Fruit fly (Drosophila melanogaster) whole organism, embryonic: Measurements from ENCODE around the gene Eip63E.

ENCODE experiments used
- CG10654 ChIP-seq: fragments of 200-800 bp; sonication (Bioruptor generic); optimal IDR thresholded peaks from 2 replicates; lab custom pipeline; 2016; ENCODE audit warnings: missing biosample characterization, missing genetic modification characterization
- CG10979 ChIP-seq: fragments of 200-800 bp; sonication (Bioruptor generic); optimal IDR thresholded peaks from 2 replicates; lab custom pipeline; 2018; ENCODE audit warnings: missing biosample characterization, mild to moderate bottlenecking, missing genetic modification characterization, moderate library complexity
- CG11247 ChIP-seq: fragments of 200-800 bp; sonication (Bioruptor generic); IDR thresholded peaks from 2 replicates; pipeline ENCODE4 v1.3.6; 2022; ENCODE audit warnings: missing biosample characterization, missing genetic modification characterization
- CG11696 ChIP-seq: fragments of 200-800 bp; sonication (Bioruptor generic); IDR thresholded peaks from 2 replicates; pipeline ENCODE4 v1.3.6; 2022; ENCODE audit warnings: missing biosample characterization, missing genetic modification characterization
- CG12659 ChIP-seq: fragments of 200-800 bp; sonication (Bioruptor generic); optimal IDR thresholded peaks from 3 replicates; lab custom pipeline; 2017; ENCODE audit warnings: mild to moderate bottlenecking, missing biosample characterization, missing genetic modification reagents, missing genetic modification characterization
- CG13287 ChIP-seq: fragments of 200-800 bp; sonication (Bioruptor generic); IDR thresholded peaks from 2 replicates; pipeline ENCODE4 v1.3.6; 2022; ENCODE audit warnings: missing biosample characterization, missing genetic modification characterization; ENCODE audit not compliant: partially characterized antibody
- CG16813 ChIP-seq: fragments of 200-800 bp; sonication (Bioruptor generic); IDR thresholded peaks from 3 replicates; pipeline ENCODE4 v1.3.6; 2022; ENCODE audit warnings: missing biosample characterization, missing genetic modification characterization; ENCODE audit not compliant: partially characterized antibody
- CG17186 ChIP-seq: fragments of 200-800 bp; sonication (Bioruptor generic); optimal IDR thresholded peaks from 3 replicates; lab custom pipeline; 2017; ENCODE audit warnings: missing biosample characterization, missing genetic modification reagents, missing genetic modification characterization
- CG2678 ChIP-seq: fragments of 200-800 bp; sonication (Bioruptor generic); optimal IDR thresholded peaks from 3 replicates; lab custom pipeline; 2019; ENCODE audit warnings: missing biosample characterization, mild to moderate bottlenecking, missing genetic modification characterization, moderate library complexity
- CG30403 ChIP-seq: fragments of 200-800 bp; sonication (Bioruptor generic); optimal IDR thresholded peaks from 3 replicates; lab custom pipeline; 2016; ENCODE audit warnings: missing biosample characterization, missing genetic modification characterization
- CG31388 ChIP-seq: fragments of 200-800 bp; sonication (Bioruptor generic); optimal IDR thresholded peaks from 2 replicates; lab custom pipeline; 2016; ENCODE audit warnings: missing biosample characterization, missing genetic modification characterization
- CG33557 ChIP-seq: fragments of 200-800 bp; sonication (Bioruptor generic); optimal IDR thresholded peaks from 2 replicates; lab custom pipeline; 2019; ENCODE audit warnings: missing biosample characterization, mild to moderate bottlenecking, missing genetic modification characterization, moderate library complexity
- CG4404 ChIP-seq: fragments of 200-800 bp; sonication (Bioruptor generic); IDR thresholded peaks from 2 replicates; pipeline ENCODE4 v1.3.6; 2022; ENCODE audit warnings: missing biosample characterization, missing genetic modification characterization
- CG4617 ChIP-seq: fragments of 200-800 bp; sonication (Bioruptor generic); optimal IDR thresholded peaks from 3 replicates; lab custom pipeline; 2016; ENCODE audit warnings: missing biosample characterization, missing genetic modification characterization, borderline replicate concordance
- CG4730 ChIP-seq: fragments of 200-800 bp; sonication (Bioruptor generic); IDR thresholded peaks from 2 replicates; pipeline ENCODE4 v1.3.6; 2022; ENCODE audit warnings: missing biosample characterization, missing genetic modification characterization
- CG8281 ChIP-seq: fragments of 200-800 bp; sonication (Bioruptor generic); optimal IDR thresholded peaks from 2 replicates; lab custom pipeline; 2018; ENCODE audit warnings: missing biosample characterization, mild to moderate bottlenecking, missing genetic modification characterization, moderate library complexity
- CG8388 ChIP-seq: fragments of 200-800 bp; sonication (Bioruptor generic); optimal IDR thresholded peaks from 2 replicates; lab custom pipeline; 2019; ENCODE audit warnings: missing biosample characterization, mild to moderate bottlenecking, missing genetic modification characterization, moderate library complexity
- Deaf1 ChIP-seq: fragments of 200-800 bp; optimal IDR thresholded peaks from 3 replicates; lab custom pipeline; 2019; ENCODE audit warnings: missing biosample characterization, mild to moderate bottlenecking, missing genetic modification characterization, moderate library complexity
- Dip2 ChIP-seq: fragments of 200-800 bp; sonication (Bioruptor generic); IDR thresholded peaks from 2 replicates; pipeline ENCODE4 v1.3.6; 2022; ENCODE audit warnings: missing biosample characterization, missing genetic modification characterization
- E2f2 ChIP-seq: fragments of 200-800 bp; sonication (Bioruptor generic); IDR thresholded peaks from 2 replicates; pipeline ENCODE4 v1.3.6; 2022; ENCODE audit warnings: missing biosample characterization, missing genetic modification characterization
- Ets97D ChIP-seq: fragments of 200-800 bp; sonication (Bioruptor generic); optimal IDR thresholded peaks from 3 replicates; lab custom pipeline; 2016; ENCODE audit warnings: missing biosample characterization, missing genetic modification characterization
- HLH4C ChIP-seq: fragments of 200-800 bp; sonication (Bioruptor generic); IDR thresholded peaks from 3 replicates; pipeline ENCODE4 v1.3.6; 2022; ENCODE audit warnings: missing biosample characterization, missing genetic modification characterization; ENCODE audit not compliant: partially characterized antibody
- HmgD ChIP-seq: fragments of 200-800 bp; sonication (Bioruptor generic); optimal IDR thresholded peaks from 3 replicates; lab custom pipeline; 2016; ENCODE audit warnings: missing biosample characterization, missing genetic modification characterization
- Lpt ChIP-seq: fragments of >200 bp; optimal IDR thresholded peaks from 2 replicates; lab custom pipeline; 2018; ENCODE audit warnings: missing biosample characterization, missing genetic modification characterization
- MTF-1 ChIP-seq: fragments of 200-800 bp; sonication (Bioruptor generic); optimal IDR thresholded peaks from 2 replicates; lab custom pipeline; 2018; ENCODE audit warnings: missing biosample characterization, mild to moderate bottlenecking, missing genetic modification characterization, borderline replicate concordance
- Mes4 ChIP-seq: fragments of 200-800 bp; sonication (Bioruptor generic); optimal IDR thresholded peaks from 2 replicates; lab custom pipeline; 2016; ENCODE audit warnings: missing biosample characterization, missing genetic modification characterization
- Mrtf ChIP-seq: fragments of 200-800 bp; sonication (Bioruptor generic); IDR thresholded peaks from 3 replicates; pipeline ENCODE4 v1.3.6; 2022; ENCODE audit warnings: missing biosample characterization, missing genetic modification characterization
- NC2β ChIP-seq: fragments of 200-800 bp; sonication (Bioruptor generic); optimal IDR thresholded peaks from 2 replicates; lab custom pipeline; 2016; ENCODE audit warnings: missing biosample characterization, missing genetic modification characterization
- Neu2 ChIP-seq: fragments of 200-800 bp; sonication (Bioruptor generic); optimal IDR thresholded peaks from 3 replicates; lab custom pipeline; 2016; ENCODE audit warnings: missing biosample characterization, missing genetic modification characterization, borderline replicate concordance
- Oli ChIP-seq: fragments of 200-800 bp; sonication (Bioruptor generic); optimal IDR thresholded peaks from 2 replicates; lab custom pipeline; 2018; ENCODE audit warnings: missing biosample characterization, mild to moderate bottlenecking, missing genetic modification characterization, moderate library complexity
- Rx ChIP-seq: fragments of 200-800 bp; sonication (Bioruptor generic); IDR thresholded peaks from 2 replicates; pipeline ENCODE4 v1.3.6; 2022; ENCODE audit warnings: missing biosample characterization, missing genetic modification characterization
- Sox100B ChIP-seq: fragments of 200-800 bp; sonication (Bioruptor generic); optimal IDR thresholded peaks from 3 replicates; lab custom pipeline; 2018; ENCODE audit warnings: missing biosample characterization, mild to moderate bottlenecking, missing genetic modification characterization
- ash1 ChIP-seq: fragments of 200-800 bp; sonication (Bioruptor generic); optimal IDR thresholded peaks from 2 replicates; lab custom pipeline; 2018; ENCODE audit warnings: missing biosample characterization, mild to moderate bottlenecking, missing genetic modification characterization
- bcd ChIP-seq: fragments of 200-800 bp; sonication (Bioruptor generic); optimal IDR thresholded peaks from 2 replicates; lab custom pipeline; 2017; ENCODE audit warnings: missing biosample characterization, mild to moderate bottlenecking, missing genetic modification characterization
- cad ChIP-seq: fragments of >200 bp; optimal IDR thresholded peaks from 2 replicates; lab custom pipeline; 2017; ENCODE audit warnings: missing biosample characterization, missing genetic modification characterization
- cas ChIP-seq: fragments of 200-800 bp; sonication (Bioruptor generic); IDR thresholded peaks from 2 replicates; pipeline ENCODE4 v1.3.6; 2022; ENCODE audit warnings: missing biosample characterization, missing genetic modification characterization
- caup ChIP-seq: fragments of 200-800 bp; sonication (Bioruptor generic); optimal IDR thresholded peaks from 3 replicates; lab custom pipeline; 2017; ENCODE audit warnings: missing biosample characterization, mild to moderate bottlenecking, missing genetic modification characterization, moderate library complexity; ENCODE audit not compliant: severe bottlenecking
- chif ChIP-seq, 2 experiments: fragments of 200-800 bp; sonication (Bioruptor generic); optimal IDR thresholded peaks; 3 replicates each; lab custom pipeline; 2016; ENCODE audit warnings: missing biosample characterization in 2 of 2, missing genetic modification characterization in 2 of 2
- chinmo ChIP-seq: fragments of 200-800 bp; sonication (Bioruptor generic); IDR thresholded peaks from 4 replicates; pipeline ENCODE4 v1.3.6; 2022; ENCODE audit warnings: missing biosample characterization, missing genetic modification characterization; ENCODE audit not compliant: partially characterized antibody
- crp ChIP-seq, 2 experiments: fragments of 200-800 bp; sonication (Bioruptor generic); optimal IDR thresholded peaks; 2 replicates in 1 of 2; 3 replicates in 1 of 2; lab custom pipeline; 2017; ENCODE audit warnings: missing biosample characterization in 2 of 2, missing genetic modification characterization in 2 of 2, mild to moderate bottlenecking in 1 of 2, moderate library complexity in 1 of 2
- eyg ChIP-seq: fragments of 200-800 bp; sonication (Bioruptor generic); optimal IDR thresholded peaks from 3 replicates; lab custom pipeline; 2016; ENCODE audit warnings: missing biosample characterization, missing genetic modification characterization
- fd3F ChIP-seq: fragments of 200-800 bp; sonication (Bioruptor generic); optimal IDR thresholded peaks from 2 replicates; lab custom pipeline; 2018; ENCODE audit warnings: missing biosample characterization, mild to moderate bottlenecking, missing genetic modification characterization, moderate library complexity
- grn ChIP-seq: fragments of 200-800 bp; sonication (Bioruptor generic); optimal IDR thresholded peaks from 3 replicates; lab custom pipeline; 2017; ENCODE audit warnings: missing biosample characterization, missing genetic modification characterization
- hbn ChIP-seq: fragments of 200-800 bp; sonication (Bioruptor generic); IDR thresholded peaks from 2 replicates; pipeline ENCODE4 v1.3.6; 2022; ENCODE audit warnings: missing biosample characterization, missing genetic modification characterization; ENCODE audit not compliant: partially characterized antibody
- hth ChIP-seq: fragments of >200 bp; optimal IDR thresholded peaks from 2 replicates; lab custom pipeline; 2017; ENCODE audit warnings: inconsistent platforms
- nmo ChIP-seq: fragments of 200-800 bp; sonication (Bioruptor generic); optimal IDR thresholded peaks from 2 replicates; lab custom pipeline; 2018; ENCODE audit warnings: missing biosample characterization, mild to moderate bottlenecking, missing genetic modification characterization, moderate library complexity
- nom ChIP-seq: fragments of 200-800 bp; sonication (Bioruptor generic); optimal IDR thresholded peaks from 2 replicates; lab custom pipeline; 2017; ENCODE audit warnings: missing biosample characterization, missing genetic modification characterization, mild to moderate bottlenecking, moderate library complexity, missing genetic modification reagents
- twi ChIP-seq: fragments of 200-800 bp; optimal IDR thresholded peaks from 2 replicates; lab custom pipeline; 2019; ENCODE audit warnings: missing biosample characterization, mild to moderate bottlenecking, missing genetic modification characterization, moderate library complexity
- z ChIP-seq: fragments of 200-800 bp; sonication (Bioruptor generic); IDR thresholded peaks from 3 replicates; pipeline ENCODE4 v1.3.6; 2022; ENCODE audit warnings: missing biosample characterization, missing genetic modification characterization
- zf30C ChIP-seq: fragments of 200-800 bp; sonication (Bioruptor generic); optimal IDR thresholded peaks from 3 replicates; lab custom pipeline; 2018; ENCODE audit warnings: missing biosample characterization, mild to moderate bottlenecking, missing genetic modification characterization

Gene Eip63E

DNA sequence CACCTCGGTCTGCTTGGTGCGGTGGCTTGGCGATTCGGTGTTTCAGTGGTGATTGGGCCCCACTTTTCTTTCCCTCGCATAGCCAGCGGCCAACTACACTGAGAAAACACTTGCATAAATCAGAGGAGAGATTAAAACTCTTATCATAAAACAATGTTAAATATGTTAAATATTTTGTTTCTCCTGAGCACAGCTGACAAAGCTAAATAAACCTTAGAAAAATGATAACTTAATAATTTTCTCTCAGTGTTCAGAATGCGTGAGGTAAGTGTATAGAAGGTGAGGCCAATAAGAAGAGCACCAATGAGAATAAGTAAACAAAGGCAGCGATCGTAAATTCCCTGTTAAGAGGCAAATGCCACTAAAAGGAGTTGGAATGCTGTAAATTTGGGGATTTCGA is 101.7 kb downstream of the Eip63E start (continued):
- TF ChIP-seq CG33557 (GFP tag; lab: Kevin White, UChicago) (peak; percentile 95), z (GFP tag; lab: Robert Waterston, UW) (0 out of 3 replicates have a peak, but pooled peaks have one; percentile 44), CG31388 (GFP tag; lab: Kevin White, UChicago) (peak; percentile 16), MTF-1 (GFP tag; lab: Kevin White, UChicago) (peak; percentile 42), nmo (GFP tag; lab: Kevin White, UChicago) (peak; percentile 90), Deaf1 (tag; lab: Kevin White, UChicago) (peak; percentile 33), CG10654 (peak; percentile 48), eyg (GFP tag; lab: Kevin White, UChicago) (peak; percentile 26), CG8281 (peak; percentile 41), Rx (GFP tag; lab: Robert Waterston, UW) (peak; percentile 75), hth (lab: Kevin White, UChicago) (no peak), HmgD (GFP tag; lab: Kevin White, UChicago) (no peak), CG2678 (peak; percentile 71), CG8388 (GFP tag; lab: Kevin White, UChicago) (peak; percentile 86), Oli (tag; lab: Kevin White, UChicago) (peak; percentile 82), Lpt (GFP tag; lab: Kevin White, UChicago) (no peak), CG4730 (GFP tag; lab: Robert Waterston, UW) (no peak), cad (no peak), CG4404 (GFP tag; lab: Robert Waterston, UW) (peak; percentile 77), zf30C (GFP tag; lab: Kevin White, UChicago) (peak; percentile 82), Neu2 (GFP tag; lab: Kevin White, UChicago) (peak; percentile 11), CG16813 (no peak), CG11696 (GFP tag; lab: Robert Waterston, UW) (peak; percentile 50), cas (GFP tag; lab: Robert Waterston, UW) (no peak), Ets97D (GFP tag; lab: Kevin White, UChicago) (peak; percentile 50), chif (GFP tag; optimal IDR thresholded peaks at IDR 0.05; lab: Kevin White, UChicago) (peak; percentile 89 to 95), CG30403 (GFP tag; lab: Kevin White, UChicago) (peak; percentile 83), Sox100B (GFP tag; lab: Kevin White, UChicago) (peak; percentile 54), hbn (GFP tag; lab: Robert Waterston, UW) (no peak), fd3F (GFP tag; lab: Kevin White, UChicago) (no peak), NC2β (GFP tag; lab: Kevin White, UChicago) (peak; percentile 85), CG17186 (GFP tag; lab: Kevin White, UChicago) (no peak), ash1 (GFP tag; lab: Kevin White, UChicago) (no peak), HLH4C (GFP tag; lab: Robert Waterston, UW) (no peak), CG4617 (peak; percentile 58), CG12659 (peak; percentile 34), Dip2 (GFP tag; lab: Robert Waterston, UW) (no peak), nom (GFP tag; lab: Kevin White, UChicago) (peak; percentile 64), CG10979 (tag; lab: Kevin White, UChicago) (peak; percentile 91), chinmo (GFP tag; lab: Robert Waterston, UW) (no peak), CG11247 (GFP tag; lab: Robert Waterston, UW) (peak; percentile 33; the same call in 1 of the 2 replicates), grn (GFP tag; lab: Kevin White, UChicago) (peak; percentile 54), Mes4 (GFP tag; lab: Kevin White, UChicago) (peak; percentile 86), twi (tag; lab: Kevin White, UChicago) (peak; percentile 74), Mrtf (GFP tag; lab: Robert Waterston, UW) (0 out of 3 replicates have a peak, but pooled peaks have one; percentile 51), E2f2 (GFP tag; lab: Robert Waterston, UW) (peak; percentile 27; the same call in 1 of the 2 replicates), bcd (peak; percentile 75), crp (GFP tag; optimal IDR thresholded peaks at IDR 0.05; lab: Kevin White, UChicago) (peak in 1 of 2 experiments; percentile 31), caup (GFP tag; lab: Kevin White, UChicago) (peak; percentile 10), CG13287 (GFP tag; lab: Robert Waterston, UW) (no peak)
